Worm (Caenorhabditis elegans) whole organism, dauer: ENCODE results near the gene sqst-4.
"Not testable (repeated sequence)": the region's sequence is repeated elsewhere in the genome, so short reads cannot be mapped to it uniquely, and the experiment has no call there.

Experiments used
- unc-62 ChIP-seq: sonication (generic microtip); optimal IDR thresholded peaks from 2 replicates; lab custom pipeline; 2017; ENCODE audit warnings: missing biosample characterization, missing genetic modification reagents, missing genetic modification characterization

Gene sqst-4

DNA sequence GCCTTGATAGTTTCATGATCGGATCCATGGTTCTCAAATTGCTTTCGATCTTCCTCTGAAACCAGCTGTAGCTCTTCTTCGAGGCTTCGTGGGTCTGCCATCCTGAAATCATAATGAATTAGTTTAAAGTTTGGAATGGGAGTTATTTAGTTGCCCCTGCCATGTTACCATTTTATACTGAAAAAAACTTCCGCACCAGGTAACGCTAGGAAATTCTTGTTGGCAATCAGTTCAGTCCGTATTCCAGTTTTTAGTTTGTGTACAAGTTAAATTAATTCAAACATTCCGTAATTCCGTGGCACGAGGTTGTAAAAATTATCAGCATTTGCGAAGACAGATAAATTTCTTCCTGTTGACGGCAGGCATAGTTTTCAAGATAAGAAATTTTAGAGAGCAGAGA is 798 bp upstream of the sqst-4 start, which contains the start of gene Y32B12A.5:
Y32B12A.5 (minus strand) TSS at position 101 of the 400 bp plus-strand sequence.
- no peak for TF ChIP-seq unc-62 (GFP tag; lab: Kevin White, UChicago)

ce11 chrV:16494359-16494758 is 6.1 kb downstream of the sqst-4 start, which contains the start of gene comt-2:
Gene comt-2, minus strand, starts transcription at chrV:16494489.
- TF ChIP-seq unc-62 (GFP tag; lab: Kevin White, UChicago): no peak

DNA sequence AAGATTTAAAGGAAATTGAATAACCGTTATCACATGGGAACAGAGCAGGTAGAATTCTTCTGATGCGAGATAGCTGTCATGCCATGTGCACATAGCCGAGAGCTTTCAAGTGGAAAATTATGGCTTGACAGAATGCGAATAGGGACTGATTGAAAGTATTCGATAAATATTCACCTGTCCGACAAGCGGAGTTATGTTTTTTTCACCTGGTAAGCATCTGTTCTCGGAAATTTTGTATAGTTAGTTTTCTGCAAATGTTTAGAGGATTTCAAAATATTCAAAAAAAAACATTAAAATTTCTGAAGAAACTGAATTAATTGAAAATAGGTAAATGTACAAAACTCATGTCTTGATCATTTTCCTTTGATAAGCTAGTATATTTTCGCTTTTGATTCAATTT is 9.2 kb downstream of the sqst-4 start, which contains the start of gene srh-136:
srh-136 (minus strand) TSS at position 93 of the 400 bp plus-strand sequence.
- no peak for TF ChIP-seq unc-62 (GFP tag; lab: Kevin White, UChicago)

ce11 chrV:16499006-16499405 is 10.7 kb downstream of the sqst-4 start, which contains the start of gene F36D3.1:
Gene F36D3.1, plus strand, starts transcription at chrV:16499352.
- TF ChIP-seq unc-62 (GFP tag; lab: Kevin White, UChicago): no peak

DNA sequence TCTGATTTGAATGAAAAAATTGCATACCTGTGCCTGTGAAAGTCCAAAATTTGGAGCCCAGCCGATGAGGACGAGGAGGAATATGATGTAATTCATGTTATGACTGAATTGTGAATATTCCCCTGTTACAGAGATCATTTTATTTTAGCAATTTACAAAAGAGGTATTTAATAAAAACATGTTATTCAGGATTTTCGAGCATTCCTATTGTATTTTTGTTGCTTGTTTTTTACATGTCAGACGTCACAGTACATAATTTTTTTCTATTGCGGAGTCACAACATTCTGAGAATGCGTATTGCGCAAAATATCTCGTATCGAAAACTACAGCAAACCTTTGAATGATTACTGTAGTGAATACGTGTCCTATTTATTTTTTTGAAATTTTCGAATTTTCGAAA is 14.9 kb downstream of the sqst-4 start, which contains the start of gene F36D3.14:
F36D3.14 (minus strand) TSS at position 101 of the 400 bp plus-strand sequence.
- no peak for TF ChIP-seq unc-62 (GFP tag; lab: Kevin White, UChicago)

DNA sequence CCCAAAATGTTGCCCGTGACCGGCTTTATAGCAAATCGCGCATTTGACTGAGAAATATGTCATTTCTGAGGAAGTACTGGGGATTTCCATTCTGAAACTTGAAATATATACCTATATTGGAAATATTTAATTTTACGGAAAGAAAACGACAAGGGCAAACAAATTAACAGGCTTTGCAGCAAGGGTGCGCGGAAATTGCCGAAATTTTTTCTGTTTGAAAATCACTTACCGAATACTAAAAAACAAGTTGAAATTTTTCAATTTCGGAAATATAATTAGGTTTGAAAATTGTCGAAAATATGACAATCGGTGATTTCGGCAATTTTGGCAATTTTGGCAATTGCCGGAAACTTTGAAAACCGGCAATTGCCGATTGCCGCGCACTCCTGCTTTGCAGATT is 17.6 kb downstream of the sqst-4 start, which contains the start of gene nhr-54:
nhr-54 (minus strand) TSS at position 101 of the 400 bp plus-strand sequence.
- no peak for TF ChIP-seq unc-62 (GFP tag; lab: Kevin White, UChicago)

DNA sequence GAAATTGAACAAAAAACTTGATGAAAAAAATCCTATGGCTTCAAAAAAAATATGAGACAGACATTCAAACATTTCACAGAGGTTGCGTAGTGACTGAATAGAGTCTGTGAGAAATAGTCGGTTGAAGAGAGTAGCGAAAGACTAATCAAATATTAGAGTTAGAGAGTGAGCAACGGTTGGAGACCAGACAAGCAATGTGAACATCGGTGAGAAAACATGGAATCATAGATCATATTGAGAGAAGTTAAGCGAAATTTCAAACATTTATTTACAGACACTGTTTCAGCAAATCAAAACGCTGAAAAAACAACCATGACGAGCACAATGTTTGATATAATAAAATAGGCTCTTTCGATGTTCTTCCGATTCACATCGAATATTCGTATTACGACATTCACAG is 18.4 kb downstream of the sqst-4 start:
- no peak for TF ChIP-seq unc-62 (GFP tag; lab: Kevin White, UChicago)

ce11 chrV:16508667-16509066 is 20.4 kb downstream of the sqst-4 start, which contains the start of gene srr-3:
Gene srr-3, minus strand, starts transcription at chrV:16508767.
- no peak for TF ChIP-seq unc-62 (GFP tag; lab: Kevin White, UChicago)

DNA sequence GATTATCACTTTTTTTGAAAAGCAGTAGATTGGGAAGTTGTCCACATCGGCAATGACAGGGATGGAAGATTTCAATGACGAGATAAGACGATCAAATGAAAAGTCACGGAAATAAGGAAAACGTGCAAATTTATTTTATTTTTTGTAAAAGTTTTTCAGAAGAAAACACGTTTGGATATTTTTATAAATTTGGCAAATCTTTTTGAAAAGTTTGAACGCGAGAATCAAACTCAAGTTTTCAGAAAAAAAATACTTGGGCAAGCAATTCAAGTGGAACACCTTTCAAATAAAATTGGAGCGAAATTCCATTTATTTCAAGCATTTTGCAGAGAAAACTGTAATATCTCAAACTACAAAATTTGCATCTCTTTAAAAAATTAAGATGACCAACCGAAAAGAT is 26.9 kb downstream of the sqst-4 start, which contains the start of gene F36D3.5:
F36D3.5 (minus strand) TSS at position 101 of the 400 bp plus-strand sequence.
- TF ChIP-seq unc-62 (GFP tag; lab: Kevin White, UChicago): not testable (repeated sequence)

ce11 chrV:16517619-16518018 is 29.3 kb downstream of the sqst-4 start, which contains the start of gene F36D3.4:
Gene F36D3.4, minus strand, starts transcription at chrV:16517719.
- TF ChIP-seq unc-62 (GFP tag; lab: Kevin White, UChicago): no peak

- TF ChIP-seq unc-62 (GFP tag; lab: Kevin White, UChicago): no peak
Observed at ce11 chrV:16522242-16522641, 34.0 kb downstream of the sqst-4 start, which contains the start of gene srw-34. Gene srw-34, minus strand, starts transcription at chrV:16522342.

- TF ChIP-seq unc-62 (GFP tag; lab: Kevin White, UChicago): no peak
Observed at ce11 chrV:16526858-16527257, 38.6 kb downstream of the sqst-4 start, which contains the start of gene F36D3.8. Gene F36D3.8, plus strand, starts transcription at chrV:16527158.

DNA sequence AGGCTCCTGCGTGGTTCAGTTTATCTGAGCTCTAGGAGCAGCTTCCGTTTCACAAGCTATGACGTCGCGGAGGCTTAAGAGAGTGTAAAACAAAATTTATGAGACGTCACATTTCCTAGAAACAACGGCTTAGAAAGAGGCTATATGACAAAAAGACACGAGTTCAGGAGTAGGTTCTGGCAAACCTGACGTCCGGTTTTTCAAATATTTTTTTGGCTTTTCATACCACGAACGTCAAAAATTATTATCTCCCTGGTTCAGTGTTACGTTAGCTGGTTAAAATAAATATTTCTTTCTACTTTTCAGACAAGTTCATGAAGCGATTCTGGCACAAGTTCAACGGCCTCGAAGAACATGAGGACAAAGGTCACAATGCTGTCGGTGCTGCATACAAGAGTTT is 39.5 kb downstream of the sqst-4 start, which contains the start of gene F36D3.16:
F36D3.16 (plus strand) TSS at position 301 of the 400 bp plus-strand sequence.
- no peak for TF ChIP-seq unc-62 (GFP tag; lab: Kevin White, UChicago)

DNA sequence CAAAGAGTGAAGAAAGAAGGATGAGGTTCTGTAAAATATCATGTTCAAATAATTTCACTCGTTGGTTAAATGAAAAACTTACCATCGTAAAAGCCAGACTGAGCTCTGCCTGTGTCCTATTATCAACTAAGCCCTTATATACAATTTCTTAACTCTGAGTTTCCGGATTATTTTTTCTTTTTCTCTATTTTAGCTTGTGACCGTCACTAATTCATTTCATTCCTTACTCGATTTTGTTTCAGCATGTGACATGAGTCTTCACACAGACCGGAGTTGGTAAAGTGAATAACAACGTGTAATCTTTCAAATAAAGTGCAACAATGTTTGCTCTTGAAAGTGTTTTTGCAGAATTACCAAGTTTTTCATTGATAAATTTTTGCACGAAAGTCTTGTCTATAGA is 45.7 kb downstream of the sqst-4 start, which contains the start of gene cpr-2:
cpr-2 (minus strand) TSS at position 101 of the 400 bp plus-strand sequence.
- no peak for TF ChIP-seq unc-62 (GFP tag; lab: Kevin White, UChicago)

DNA sequence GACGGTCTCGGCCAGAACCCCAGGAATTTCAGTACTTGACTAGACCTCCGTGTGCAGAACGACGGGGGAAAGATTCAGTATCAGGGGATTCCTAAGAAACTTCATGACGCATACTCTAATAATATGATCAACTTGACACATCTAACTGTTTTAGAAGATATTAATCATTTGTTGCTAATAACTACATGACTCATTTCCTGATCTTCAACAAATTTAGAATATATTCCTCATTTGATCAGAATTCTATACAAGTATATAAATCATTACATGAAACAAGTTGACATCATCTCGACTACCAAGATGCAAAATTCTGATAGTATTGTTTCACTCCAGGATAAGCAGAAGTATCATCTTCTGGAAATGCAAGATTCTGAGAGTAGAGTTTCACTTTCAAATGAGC is 46.9 kb downstream of the sqst-4 start, which contains the start of gene Y32B12B.8:
Y32B12B.8 (plus strand) TSS at position 301 of the 400 bp plus-strand sequence.
- TF ChIP-seq unc-62 (GFP tag; lab: Kevin White, UChicago): no peak

DNA sequence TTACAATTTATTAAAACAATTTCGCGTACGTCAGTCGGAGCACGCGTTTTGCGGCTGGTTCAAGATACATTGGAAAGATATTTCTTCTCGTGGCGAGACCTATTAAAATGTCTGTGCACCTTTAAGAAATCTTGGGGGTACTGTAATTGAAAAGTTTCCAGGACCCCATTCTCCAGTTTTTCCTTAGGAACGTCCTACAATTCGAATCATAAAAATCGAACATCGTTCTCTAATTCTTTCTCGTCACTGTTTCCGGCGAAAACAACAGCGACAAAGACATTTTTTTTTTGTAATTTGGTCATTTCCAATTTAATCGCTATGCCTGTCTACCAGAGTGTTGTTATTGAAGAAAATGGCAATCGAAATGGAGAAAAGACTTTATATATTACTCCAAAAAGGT is 48.4 kb downstream of the sqst-4 start, which contains the start of gene Y32B12B.1:
Y32B12B.1 (plus strand) TSS at position 301 of the 400 bp plus-strand sequence.
- no peak for TF ChIP-seq unc-62 (GFP tag; lab: Kevin White, UChicago)
